Worm (Caenorhabditis elegans) whole organism, mixed stage, embryonic: Measurements from ENCODE around the gene npp-15.

Source experiments
- M03D4.4 ChIP-seq: sonication (generic microtip); optimal IDR thresholded peaks from 2 replicates; lab custom pipeline; 2017; ENCODE audit warnings: mild to moderate bottlenecking, missing genetic modification characterization, missing compliant biosample characterization
- bed-3 ChIP-seq: fragments of 200-800 bp; sonication (Bioruptor generic); optimal IDR thresholded peaks from 3 replicates; lab custom pipeline; 2018; ENCODE audit warnings: mild to moderate bottlenecking, missing genetic modification characterization, moderate library complexity, missing compliant biosample characterization
- blmp-1 ChIP-seq: fragments of 150-350 bp; optimal IDR thresholded peaks from 2 replicates; lab custom pipeline; 2014; ENCODE audit warnings: missing biosample characterization, missing genetic modification characterization
- ceh-39 ChIP-seq: fragments of 150-350 bp; optimal IDR thresholded peaks from 2 replicates; lab custom pipeline; 2014; ENCODE audit warnings: missing biosample characterization, missing genetic modification characterization
- ceh-43 ChIP-seq: fragments of 200-800 bp; sonication (Bioruptor generic); optimal IDR thresholded peaks from 2 replicates; lab custom pipeline; 2018; ENCODE audit warnings: mild to moderate bottlenecking, missing genetic modification characterization, moderate library complexity, missing compliant biosample characterization
- ceh-83 ChIP-seq: fragments of 200-800 bp; sonication (Bioruptor generic); optimal IDR thresholded peaks from 2 replicates; lab custom pipeline; 2018; ENCODE audit warnings: mild to moderate bottlenecking, missing genetic modification characterization, missing compliant biosample characterization
- ces-1 ChIP-seq: fragments of 150-350 bp; optimal IDR thresholded peaks from 2 replicates; lab custom pipeline; 2014; ENCODE audit warnings: missing biosample characterization, missing genetic modification reagents, missing genetic modification characterization
- cnd-1 ChIP-seq: fragments of 200-800 bp; sonication (Bioruptor generic); optimal IDR thresholded peaks from 2 replicates; lab custom pipeline; 2018; ENCODE audit warnings: mild to moderate bottlenecking, missing genetic modification characterization, missing compliant biosample characterization
- drap-1 ChIP-seq: fragments of 200-800 bp; sonication (Bioruptor generic); optimal IDR thresholded peaks from 3 replicates; lab custom pipeline; 2018; ENCODE audit warnings: mild to moderate bottlenecking, missing genetic modification characterization, missing compliant biosample characterization
- elt-1 ChIP-seq: sonication (generic microtip); optimal IDR thresholded peaks from 2 replicates; lab custom pipeline; 2017; ENCODE audit warnings: missing genetic modification characterization, mild to moderate bottlenecking, missing compliant biosample characterization, antibody characterized with exemption, moderate library complexity, borderline replicate concordance; ENCODE audit not compliant: insufficient read depth
- elt-3 ChIP-seq: fragments of 150-350 bp; optimal IDR thresholded peaks from 2 replicates; lab custom pipeline; 2014; ENCODE audit warnings: missing biosample characterization, missing genetic modification characterization
- flh-1 ChIP-seq: fragments of 200-800 bp; sonication (Bioruptor generic); optimal IDR thresholded peaks from 2 replicates; lab custom pipeline; 2018; ENCODE audit warnings: mild to moderate bottlenecking, missing genetic modification characterization, moderate library complexity, missing compliant biosample characterization
- ham-2 ChIP-seq: fragments of 200-800 bp; sonication (Bioruptor generic); optimal IDR thresholded peaks from 2 replicates; lab custom pipeline; 2018; ENCODE audit warnings: mild to moderate bottlenecking, missing genetic modification characterization, missing compliant biosample characterization
- hlh-1 ChIP-seq: fragments of 150-350 bp; optimal IDR thresholded peaks from 2 replicates; lab custom pipeline; 2014; ENCODE audit warnings: missing biosample characterization, missing genetic modification reagents, missing genetic modification characterization
- lin-13 ChIP-seq: fragments of 150-350 bp; optimal IDR thresholded peaks from 2 replicates; lab custom pipeline; 2014; ENCODE audit warnings: missing biosample characterization, missing genetic modification characterization
- lin-32 ChIP-seq: fragments of 200-800 bp; sonication (Bioruptor generic); optimal IDR thresholded peaks from 2 replicates; lab custom pipeline; 2018; ENCODE audit warnings: mild to moderate bottlenecking, missing genetic modification characterization, missing compliant biosample characterization
- lsy-2 ChIP-seq: fragments of 150-350 bp; optimal IDR thresholded peaks from 2 replicates; lab custom pipeline; 2014; ENCODE audit warnings: missing biosample characterization, missing genetic modification characterization
- mab-5 ChIP-seq: fragments of 150-350 bp; optimal IDR thresholded peaks from 2 replicates; lab custom pipeline; 2014; ENCODE audit warnings: missing biosample characterization, missing genetic modification characterization
- mls-2 ChIP-seq: sonication (generic microtip); optimal IDR thresholded peaks from 2 replicates; lab custom pipeline; 2016; ENCODE audit warnings: mild to moderate bottlenecking, missing genetic modification characterization, moderate library complexity, missing compliant biosample characterization
- nhr-12 ChIP-seq: fragments of 150-350 bp; optimal IDR thresholded peaks from 2 replicates; lab custom pipeline; 2014; ENCODE audit warnings: missing biosample characterization, missing genetic modification characterization
- nhr-2 ChIP-seq: fragments of 150-350 bp; optimal IDR thresholded peaks from 2 replicates; lab custom pipeline; 2014; ENCODE audit warnings: missing biosample characterization, missing genetic modification characterization
- nhr-237 ChIP-seq: fragments of 150-350 bp; optimal IDR thresholded peaks from 2 replicates; lab custom pipeline; 2014; ENCODE audit warnings: missing biosample characterization, missing genetic modification characterization
- nhr-28 ChIP-seq: fragments of 150-350 bp; optimal IDR thresholded peaks from 2 replicates; lab custom pipeline; 2014; ENCODE audit warnings: missing biosample characterization, missing genetic modification characterization
- nhr-76 ChIP-seq: sonication (generic microtip); optimal IDR thresholded peaks from 2 replicates; lab custom pipeline; 2017; ENCODE audit warnings: missing biosample characterization, missing genetic modification characterization
- pha-4 ChIP-seq: fragments of 150-350 bp; optimal IDR thresholded peaks from 2 replicates; lab custom pipeline; 2018; ENCODE audit warnings: missing biosample characterization, missing genetic modification reagents, missing genetic modification characterization
- sem-2 ChIP-seq: fragments of 200-800 bp; sonication (Bioruptor generic); optimal IDR thresholded peaks from 2 replicates; lab custom pipeline; 2018; ENCODE audit warnings: mild to moderate bottlenecking, missing genetic modification characterization, missing compliant biosample characterization
- snpc-4 ChIP-seq: fragments of 150-350 bp; optimal IDR thresholded peaks from 2 replicates; lab custom pipeline; 2014; ENCODE audit warnings: missing biosample characterization, missing genetic modification characterization
- sptf-1 ChIP-seq: sonication (generic microtip); optimal IDR thresholded peaks from 2 replicates; lab custom pipeline; 2017; ENCODE audit warnings: mild to moderate bottlenecking, missing genetic modification characterization, moderate library complexity, missing compliant biosample characterization
- unc-120 ChIP-seq: sonication (generic microtip); optimal IDR thresholded peaks from 2 replicates; lab custom pipeline; 2017; ENCODE audit warnings: missing genetic modification characterization, missing compliant biosample characterization; ENCODE audit not compliant: poor library complexity, severe bottlenecking
- unc-39 ChIP-seq: fragments of 150-350 bp; optimal IDR thresholded peaks from 2 replicates; lab custom pipeline; 2014; ENCODE audit warnings: missing biosample characterization, missing genetic modification characterization
- unc-62 ChIP-seq: fragments of 150-350 bp; optimal IDR thresholded peaks from 2 replicates; lab custom pipeline; 2014; ENCODE audit warnings: missing biosample characterization, missing genetic modification reagents, missing genetic modification characterization
- zip-8 ChIP-seq: fragments of 150-350 bp; optimal IDR thresholded peaks from 2 replicates; lab custom pipeline; 2014; ENCODE audit warnings: missing biosample characterization, missing genetic modification characterization

Gene npp-15

ce11 chrIII:7907515-7907914 lies 21.3 kb upstream of the npp-15 start, which contains the start of gene pcp-5:
pcp-5 (minus strand) TSS chrIII:7907615.
- TF ChIP-seq hlh-1 (tag; lab: Kevin White, UChicago) = peak; percentile 83
- no peak for TF ChIP-seq mls-2
- no peak for TF ChIP-seq cnd-1
- peak; percentile 28 for TF ChIP-seq unc-62 (GFP tag; lab: Kevin White, UChicago)
- TF ChIP-seq unc-39 (tag; lab: Kevin White, UChicago) = no peak
- peak; percentile 45 for TF ChIP-seq ceh-39
- no peak for TF ChIP-seq mab-5 (tag; lab: Kevin White, UChicago)

- no peak for TF ChIP-seq mls-2
- no peak for TF ChIP-seq nhr-28 (tag; lab: Kevin White, UChicago)
- TF ChIP-seq sptf-1 (tag; lab: Kevin White, UChicago) = no peak
- TF ChIP-seq pha-4 = no peak
- no peak for TF ChIP-seq elt-1
- TF ChIP-seq mab-5 (tag; lab: Kevin White, UChicago) = no peak
Measured at ce11 chrIII:7909263-7909662, 19.6 kb upstream of the npp-15 start, which contains the start of gene ZK688.1. ZK688.1 (plus strand) TSS chrIII:7909563.

- TF ChIP-seq nhr-2 = peak; percentile 51
- no peak for TF ChIP-seq elt-3 (tag; lab: Kevin White, UChicago)
- peak; percentile 61 for TF ChIP-seq ceh-39
- peak; percentile 12 for TF ChIP-seq unc-62 (GFP tag; lab: Kevin White, UChicago)
Measured at ce11 chrIII:7911621-7912020, 17.2 kb upstream of the npp-15 start, which contains the start of gene ZK688.7. ZK688.7 (minus strand) TSS chrIII:7911634.

- TF ChIP-seq bed-3 (GFP tag; lab: Kevin White, UChicago) = no peak
- TF ChIP-seq elt-3 (tag; lab: Kevin White, UChicago) = no peak
- no peak for TF ChIP-seq blmp-1
- no peak for TF ChIP-seq ceh-83
- no peak for TF ChIP-seq nhr-12 (tag; lab: Kevin White, UChicago)
- TF ChIP-seq M03D4.4 (tag; lab: Kevin White, UChicago) = no peak
- no peak for TF ChIP-seq zip-8 (tag; lab: Kevin White, UChicago)
- no peak for TF ChIP-seq lin-32 (GFP tag; lab: Kevin White, UChicago)
- TF ChIP-seq ceh-43 = no peak
- no peak for TF ChIP-seq ceh-39
- no peak for TF ChIP-seq ces-1
- TF ChIP-seq sptf-1 (tag; lab: Kevin White, UChicago) = no peak
- no peak for TF ChIP-seq nhr-28 (tag; lab: Kevin White, UChicago)
- TF ChIP-seq nhr-76 (tag; lab: Kevin White, UChicago) = no peak
- no peak for TF ChIP-seq flh-1
- no peak for TF ChIP-seq pha-4
Measured at ce11 chrIII:7913488-7913887, 15.4 kb upstream of the npp-15 start, which contains the start of gene ZK688.12. ZK688.12 (minus strand) TSS chrIII:7913588.

ce11 chrIII:7917667-7918066 lies 11.2 kb upstream of the npp-15 start, which contains the start of gene gly-3:
gly-3 (minus strand) TSS chrIII:7917767.
- TF ChIP-seq ceh-39 (no peak), nhr-12 (tag; lab: Kevin White, UChicago) (no peak)

- TF ChIP-seq snpc-4 (tag; lab: Kevin White, UChicago) (no peak), elt-1 (no peak), cnd-1 (no peak), lsy-2 (tag; lab: Kevin White, UChicago) (no peak), flh-1 (no peak), blmp-1 (no peak), drap-1 (GFP tag; lab: Kevin White, UChicago) (no peak), elt-3 (tag; lab: Kevin White, UChicago) (no peak), mls-2 (no peak)
Measured at ce11 chrIII:7919823-7920222, 9.0 kb upstream of the npp-15 start, which contains the start of gene C29E4.14. C29E4.14 (plus strand) TSS chrIII:7920123.

- TF ChIP-seq unc-62 (GFP tag; lab: Kevin White, UChicago) = no peak
- no peak for TF ChIP-seq nhr-237
- no peak for TF ChIP-seq ham-2 (GFP tag; lab: Kevin White, UChicago)
- TF ChIP-seq drap-1 (GFP tag; lab: Kevin White, UChicago) = no peak
- no peak for TF ChIP-seq nhr-28 (tag; lab: Kevin White, UChicago)
- no peak for TF ChIP-seq snpc-4 (tag; lab: Kevin White, UChicago)
- no peak for TF ChIP-seq ceh-39
- TF ChIP-seq ces-1 = no peak
- no peak for TF ChIP-seq unc-120 (tag; lab: Kevin White, UChicago)
- TF ChIP-seq hlh-1 (tag; lab: Kevin White, UChicago) = no peak
- TF ChIP-seq lin-13 (tag; lab: Kevin White, UChicago) = no peak
- no peak for TF ChIP-seq flh-1
- no peak for TF ChIP-seq blmp-1
- TF ChIP-seq pha-4 = no peak
- TF ChIP-seq lsy-2 (tag; lab: Kevin White, UChicago) = no peak
- no peak for TF ChIP-seq sem-2
- no peak for TF ChIP-seq M03D4.4 (tag; lab: Kevin White, UChicago)
- TF ChIP-seq zip-8 (tag; lab: Kevin White, UChicago) = no peak
Measured at ce11 chrIII:7922207-7922606, 6.6 kb upstream of the npp-15 start, which contains the start of gene C29E4.17. C29E4.17 (plus strand) TSS chrIII:7922507.
